Worm (Caenorhabditis elegans): ENCODE results near the gene aat-3.

DNA sequence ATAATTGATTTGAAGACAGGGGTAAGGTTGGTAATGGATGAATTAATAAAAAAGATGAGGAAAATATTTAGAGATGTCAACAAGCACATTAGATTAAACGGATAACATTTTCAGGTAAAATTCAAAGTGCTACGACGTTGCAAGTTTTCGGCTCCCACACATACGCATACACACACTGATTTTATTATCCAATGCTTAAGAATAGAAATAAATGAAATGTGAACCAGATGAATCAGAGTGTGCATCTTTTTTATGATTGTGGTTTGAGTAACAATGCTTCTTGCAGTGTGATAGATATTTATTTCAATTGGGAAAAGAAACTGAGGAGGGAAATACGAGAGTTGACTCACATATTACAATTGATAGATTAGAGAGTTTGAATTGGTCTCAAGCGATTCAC is 13.3 kb upstream of the aat-3 start:
- TF ChIP-seq nhr-84 (tag; optimal IDR thresholded peaks at IDR 0.05), result no peak
- no peak for TF ChIP-seq lin-13 (GFP tag; optimal IDR thresholded peaks at IDR 0.05)
- TF ChIP-seq unc-30 (tag; optimal IDR thresholded peaks at IDR 0.05), result no peak
- no peak for TF ChIP-seq ceh-82 (tag; optimal IDR thresholded peaks at IDR 0.05)
- no peak for TF ChIP-seq unc-130 (tag; optimal IDR thresholded peaks at IDR 0.05)
- no peak for TF ChIP-seq nhr-12 (tag; optimal IDR thresholded peaks at IDR 0.05)
